Worm (Caenorhabditis elegans): Measurements from ENCODE around the gene ttr-7.

Gene ttr-7

DNA sequence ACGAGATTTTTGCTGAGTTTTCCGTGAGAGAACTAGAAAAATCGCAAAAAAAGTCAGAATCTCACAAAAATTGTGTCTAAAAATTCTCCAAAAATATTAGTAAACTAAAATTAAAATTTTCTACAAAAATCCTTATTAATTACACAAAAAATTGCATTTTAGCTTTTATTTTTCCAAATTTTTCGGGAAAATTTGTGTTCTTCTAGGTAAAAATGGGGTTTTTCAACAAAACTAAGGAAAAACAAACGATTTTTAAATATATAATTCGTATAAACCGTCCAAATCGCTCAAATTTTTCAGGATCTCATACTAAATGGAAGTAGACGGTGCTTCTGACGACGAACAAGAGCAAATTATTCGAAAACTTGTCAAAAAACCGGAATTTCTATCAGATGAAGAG is 36.0 kb downstream of the ttr-7 start, which contains the start of gene W06E11.1:
Gene W06E11.1 (plus strand): TSS at position 301 of the 400 bp plus-strand sequence.
- TF ChIP-seq ceh-48 (tag; optimal IDR thresholded peaks at IDR 0.05) (no peak), pqm-1 (tag; optimal IDR thresholded peaks at IDR 0.05) (no peak), ceh-18 (tag; optimal IDR thresholded peaks at IDR 0.05) (no peak), ahr-1 (tag; optimal IDR thresholded peaks at IDR 0.05) (no peak)

- TF ChIP-seq unc-55 (GFP tag; optimal IDR thresholded peaks at IDR 0.05), result no peak
- TF ChIP-seq sdc-2 (tag; optimal IDR thresholded peaks at IDR 0.05), result no peak
- no peak for TF ChIP-seq hlh-15 (tag; optimal IDR thresholded peaks at IDR 0.05)
- no peak for TF ChIP-seq che-1 (tag; optimal IDR thresholded peaks at IDR 0.05)
Measured at ce11 chrIII:644660-645059, 38.9 kb downstream of the ttr-7 start.

- TF ChIP-seq elt-2 (tag; optimal IDR thresholded peaks at IDR 0.05), result no peak
Measured at ce11 chrIII:646454-646853, 40.6 kb downstream of the ttr-7 start, which contains the start of gene orai-1. Gene orai-1 (plus strand): TSS chrIII:646754.

- TF ChIP-seq hlh-8 (tag; optimal IDR thresholded peaks at IDR 0.05) (no peak), Y22D7AL.16 (tag; optimal IDR thresholded peaks at IDR 0.05) (no peak), ceh-34 (tag; optimal IDR thresholded peaks at IDR 0.05) (peak; percentile 2), pag-3 (tag; optimal IDR thresholded peaks at IDR 0.05; ENCODE audit: borderline replicate concordance) (no peak), nhr-232 (tag; optimal IDR thresholded peaks at IDR 0.05) (no peak), ceh-31 (tag; optimal IDR thresholded peaks at IDR 0.05) (peak; percentile 5), tbx-2 (tag; optimal IDR thresholded peaks at IDR 0.05) (peak; percentile 22), ztf-16 (tag; optimal IDR thresholded peaks at IDR 0.05) (no peak), eyg-1 (tag; optimal IDR thresholded peaks at IDR 0.05) (peak; percentile 5), sox-2 (GFP tag; IDR thresholded peaks at IDR 0.05) (no peak), T23F11.4 (GFP tag; optimal IDR thresholded peaks at IDR 0.05) (no peak), unc-42 (tag; optimal IDR thresholded peaks at IDR 0.05) (no peak)
Measured at ce11 chrIII:647248-647647, 41.4 kb downstream of the ttr-7 start.

DNA sequence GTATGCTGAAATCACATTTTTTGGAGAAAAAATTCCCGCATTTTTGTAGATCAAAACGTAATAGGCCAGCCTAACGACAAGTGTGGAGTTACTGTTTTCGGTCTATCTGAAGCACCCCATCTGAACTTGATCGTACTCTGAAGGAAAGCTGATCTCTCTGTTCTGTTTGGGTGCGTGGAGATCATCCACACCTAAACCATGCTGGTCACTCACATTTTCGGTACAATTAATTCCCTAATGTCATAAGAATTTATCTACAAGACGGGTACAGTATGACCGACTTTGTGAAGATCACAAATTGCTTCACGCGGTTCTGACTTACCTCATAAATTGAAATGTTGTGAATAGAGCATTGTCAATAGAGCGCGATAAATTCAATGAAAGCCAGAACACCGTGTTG is 44.1 kb downstream of the ttr-7 start:
- no peak for TF ChIP-seq hlh-6 (tag; optimal IDR thresholded peaks at IDR 0.05)
- no peak for TF ChIP-seq nfya-1 (tag; optimal IDR thresholded peaks at IDR 0.05)
- TF ChIP-seq tbx-7 (tag; optimal IDR thresholded peaks at IDR 0.05), result no peak
- TF ChIP-seq ama-1 (optimal IDR thresholded peaks at IDR 0.05), result no peak
- TF ChIP-seq ceh-48 (tag; optimal IDR thresholded peaks at IDR 0.05), result no peak
- no peak for TF ChIP-seq mec-3 (tag; optimal IDR thresholded peaks at IDR 0.05; ENCODE audit: borderline replicate concordance)
- TF ChIP-seq pros-1 (tag; optimal IDR thresholded peaks at IDR 0.05), result no peak
- no peak for TF ChIP-seq Y22D7AL.16 (tag; optimal IDR thresholded peaks at IDR 0.05)
- no peak for TF ChIP-seq sox-2 (GFP tag; IDR thresholded peaks at IDR 0.05)
- TF ChIP-seq lin-11 (tag; optimal IDR thresholded peaks at IDR 0.05), result no peak
- TF ChIP-seq pag-3 (tag; optimal IDR thresholded peaks at IDR 0.05; ENCODE audit: borderline replicate concordance), result no peak
- TF ChIP-seq hlh-13 (GFP tag; optimal IDR thresholded peaks at IDR 0.05), result no peak
- no peak for TF ChIP-seq ceh-22 (tag; optimal IDR thresholded peaks at IDR 0.05)
- TF ChIP-seq nhr-232 (tag; optimal IDR thresholded peaks at IDR 0.05), result no peak
- TF ChIP-seq unc-3 (GFP tag; conservative IDR thresholded peaks at IDR 0.05), result no peak
- no peak for TF ChIP-seq unc-3 (tag; optimal IDR thresholded peaks at IDR 0.05)
- no peak for TF ChIP-seq nhr-11 (tag; optimal IDR thresholded peaks at IDR 0.05)
- no peak for TF ChIP-seq ceh-24 (tag; optimal IDR thresholded peaks at IDR 0.05)

- TF ChIP-seq sdc-2 (tag; optimal IDR thresholded peaks at IDR 0.05) (no peak), ceh-45 (GFP tag; IDR thresholded peaks at IDR 0.05) (no peak), fkh-10 (GFP tag; optimal IDR thresholded peaks at IDR 0.05) (no peak), hlh-30 (tag; optimal IDR thresholded peaks at IDR 0.05; ENCODE audit: insufficient read depth) (no peak), mec-3 (tag; optimal IDR thresholded peaks at IDR 0.05; ENCODE audit: borderline replicate concordance) (no peak), ama-1 (optimal IDR thresholded peaks at IDR 0.05) (no peak)
Measured at ce11 chrIII:650539-650938, 44.7 kb downstream of the ttr-7 start.
